Worm (Caenorhabditis elegans): ENCODE data around the gene ifc-1.

DNA sequence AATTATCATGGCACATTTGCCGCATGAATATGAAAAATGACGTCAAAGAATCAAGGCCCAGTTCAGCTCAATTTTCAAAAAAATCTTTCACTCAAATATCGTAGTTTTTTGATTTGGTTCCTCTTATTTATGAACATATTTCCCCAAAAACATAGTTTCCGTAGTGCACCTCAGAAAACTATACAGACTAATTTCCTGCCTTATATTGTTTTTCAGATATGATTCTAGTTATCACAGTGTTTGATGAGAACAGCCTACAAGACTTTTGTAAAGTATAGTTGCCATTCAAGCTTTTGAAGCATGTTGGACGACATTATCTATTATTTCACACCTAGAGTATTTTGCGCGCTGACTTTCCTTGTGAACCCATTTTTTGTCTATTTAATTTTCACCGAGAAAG lies 48.5 kb upstream of the ifc-1 start, which contains the start of gene srj-50:
- no peak for TF ChIP-seq dao-5 (tag; optimal IDR thresholded peaks at IDR 0.05)
- TF ChIP-seq him-1 (tag; optimal IDR thresholded peaks at IDR 0.05) = no peak
- no peak for TF ChIP-seq W03F9.2 (tag; optimal IDR thresholded peaks at IDR 0.05)
